ENCODE assay signal across 5 fruit fly cellular contexts in genomic region chrX:17742592-17743364, dm6.
TF ChIP-seq lines count a peak whose summit lies in the region.

No protein-coding gene starts in this region.

- peak; percentile 1 for TF ChIP-seq CTCF in whole organism, embryonic (GFP tag; optimal IDR thresholded peaks at IDR 0.05; lab: Kevin White, UChicago)

TF ChIP-seq in whole organism, adult, 20 proteins besides CTCF, POLR2A, EP300 and RAD21:
- TF ChIP-seq CG12768 (GFP tag; optimal IDR thresholded peaks at IDR 0.05; lab: Kevin White, UChicago) (peak; percentile 23), CG14711 (tag; optimal IDR thresholded peaks at IDR 0.05; lab: Kevin White, UChicago) (peak; percentile 43), ovo (GFP tag; optimal IDR thresholded peaks at IDR 0.05; lab: Kevin White, UChicago) (peak; percentile 3), pad (GFP tag; optimal IDR thresholded peaks at IDR 0.05; lab: Kevin White, UChicago) (peak; percentile 43), tj (GFP tag; optimal IDR thresholded peaks at IDR 0.05; lab: Kevin White, UChicago) (peak; percentile 80), CG11617 (GFP tag; optimal IDR thresholded peaks at IDR 0.05; lab: Kevin White, UChicago) (peak; percentile 75), CG5204 (GFP tag; optimal IDR thresholded peaks at IDR 0.05; lab: Kevin White, UChicago) (peak; percentile 49), CG1620 (GFP tag; optimal IDR thresholded peaks at IDR 0.05; lab: Kevin White, UChicago) (peak; percentile 27), kay (GFP tag; lab: Kevin White, UChicago; ENCODE audit: borderline replicate concordance) (peak; percentile 48), bab1 (GFP tag; optimal IDR thresholded peaks at IDR 0.05; lab: Kevin White, UChicago) (peak; percentile 54), Crg-1 (GFP tag; optimal IDR thresholded peaks at IDR 0.05; lab: Kevin White, UChicago) (no peak), CG7101 (tag; optimal IDR thresholded peaks at IDR 0.05; lab: Kevin White, UChicago) (peak; percentile 54), CG7045 (GFP tag; optimal IDR thresholded peaks at IDR 0.05; lab: Kevin White, UChicago) (peak; percentile 17), Mnt (GFP tag; optimal IDR thresholded peaks at IDR 0.05; lab: Kevin White, UChicago) (no peak), Hr96 (GFP tag; optimal IDR thresholded peaks at IDR 0.05; lab: Kevin White, UChicago) (no peak), toe (GFP tag; optimal IDR thresholded peaks at IDR 0.05; lab: Kevin White, UChicago) (no peak)
TF ChIP-seq in whole organism, adult: peak in this region for 12.

TF ChIP-seq in whole organism, embryonic, 481 proteins besides CTCF, POLR2A, EP300 and RAD21 (continues in another document):
- peak; percentile 18 for TF ChIP-seq en (GFP tag; optimal IDR thresholded peaks at IDR 0.05; lab: Kevin White, UChicago)
- no peak for TF ChIP-seq sim (GFP tag; IDR thresholded peaks at IDR 0.05; lab: Robert Waterston, UW)
- TF ChIP-seq CG34422 (GFP tag; IDR thresholded peaks at IDR 0.05; lab: Robert Waterston, UW), result no peak
- no peak for TF ChIP-seq hkb (optimal IDR thresholded peaks at IDR 0.05; lab: Kevin White, UChicago)
- peak; percentile 62 for TF ChIP-seq hkb (GFP tag; IDR thresholded peaks at IDR 0.05; lab: Robert Waterston, UW)
- no peak for TF ChIP-seq MBD-R2 (GFP tag; IDR thresholded peaks at IDR 0.05; lab: Robert Waterston, UW)
- 0 out of 3 replicates have a peak, but pooled peaks have one; percentile 52 for TF ChIP-seq CG34224 (GFP tag; IDR thresholded peaks at IDR 0.05; lab: Robert Waterston, UW; ENCODE audit: partially characterized antibody)
- TF ChIP-seq sug (tag; optimal IDR thresholded peaks at IDR 0.05; lab: Kevin White, UChicago), result no peak
- peak; percentile 10 for TF ChIP-seq shn (GFP tag; optimal IDR thresholded peaks at IDR 0.05; lab: Kevin White, UChicago)
- no peak for TF ChIP-seq rib (GFP tag; IDR thresholded peaks at IDR 0.05; lab: Robert Waterston, UW)
- TF ChIP-seq CG14441 (GFP tag; IDR thresholded peaks at IDR 0.05; lab: Robert Waterston, UW), result no peak
- peak; percentile 13 for TF ChIP-seq mam (GFP tag; optimal IDR thresholded peaks at IDR 0.05; lab: Kevin White, UChicago)
- no peak for TF ChIP-seq CG4360 (GFP tag; IDR thresholded peaks at IDR 0.05; lab: Robert Waterston, UW)
- peak; percentile 16 for TF ChIP-seq CG12942 (GFP tag; optimal IDR thresholded peaks at IDR 0.05; lab: Kevin White, UChicago)
- TF ChIP-seq br (optimal IDR thresholded peaks at IDR 0.05; lab: Kevin White, UChicago), result no peak
- TF ChIP-seq klu (GFP tag; IDR thresholded peaks at IDR 0.05; lab: Robert Waterston, UW), result no peak
- peak; percentile 66 for TF ChIP-seq CG10979 (tag; optimal IDR thresholded peaks at IDR 0.05; lab: Kevin White, UChicago)
- 0 out of 3 replicates have a peak, but pooled peaks have one; percentile 30 for TF ChIP-seq gce (GFP tag; IDR thresholded peaks at IDR 0.05; lab: Robert Waterston, UW)
- TF ChIP-seq CG10147 (GFP tag; optimal IDR thresholded peaks at IDR 0.05; lab: Kevin White, UChicago), result peak; percentile 20

TF ChIP-seq in whole organism, prepupa, 60 proteins besides CTCF, POLR2A, EP300 and RAD21 (continues in another document):
- TF ChIP-seq spab (GFP tag; optimal IDR thresholded peaks at IDR 0.05; lab: Kevin White, UChicago), result peak; percentile 69
- peak; percentile 46; the same call in 1 of the 2 replicates for TF ChIP-seq CG11294 (GFP tag; IDR thresholded peaks at IDR 0.05; lab: Robert Waterston, UW)
- peak; percentile 37 for TF ChIP-seq Sox102F (GFP tag; optimal IDR thresholded peaks at IDR 0.05; lab: Kevin White, UChicago)
- TF ChIP-seq esn (GFP tag; optimal IDR thresholded peaks at IDR 0.05; lab: Kevin White, UChicago), result peak; percentile 73
- TF ChIP-seq Smox (GFP tag; optimal IDR thresholded peaks at IDR 0.05; lab: Kevin White, UChicago), result peak; percentile 52
- peak; percentile 66 for TF ChIP-seq CG8119 (GFP tag; IDR thresholded peaks at IDR 0.05; lab: Robert Waterston, UW)
- TF ChIP-seq Sox14 (GFP tag; optimal IDR thresholded peaks at IDR 0.05; lab: Kevin White, UChicago), result peak; percentile 39
- peak; percentile 32 for TF ChIP-seq Ets21C (GFP tag; optimal IDR thresholded peaks at IDR 0.05; lab: Kevin White, UChicago)
- TF ChIP-seq Hr4 (GFP tag; optimal IDR thresholded peaks at IDR 0.05; lab: Kevin White, UChicago), result peak; percentile 70
- TF ChIP-seq CG10669 (GFP tag; optimal IDR thresholded peaks at IDR 0.05; lab: Kevin White, UChicago), result peak; percentile 67
- peak; percentile 54 to 68 for TF ChIP-seq ss (GFP tag; optimal IDR thresholded peaks at IDR 0.05; lab: Kevin White, UChicago)
- peak; percentile 68 for TF ChIP-seq Ets96B (tag; optimal IDR thresholded peaks at IDR 0.05; lab: Kevin White, UChicago)
- TF ChIP-seq CG8319 (GFP tag; optimal IDR thresholded peaks at IDR 0.05; lab: Kevin White, UChicago), result peak; percentile 61
- peak; percentile 72 for TF ChIP-seq CG11762 (GFP tag; optimal IDR thresholded peaks at IDR 0.05; lab: Kevin White, UChicago; ENCODE audit: insufficient read depth)
- peak; percentile 57 for TF ChIP-seq Hr39 (GFP tag; optimal IDR thresholded peaks at IDR 0.05; lab: Kevin White, UChicago)
- peak; percentile 69; the same call in 2 of the 3 replicates for TF ChIP-seq eg (GFP tag; IDR thresholded peaks at IDR 0.05; lab: Robert Waterston, UW)
- peak; percentile 45 for TF ChIP-seq dac (GFP tag; optimal IDR thresholded peaks at IDR 0.05; lab: Kevin White, UChicago)
- TF ChIP-seq CG6808 (GFP tag; optimal IDR thresholded peaks at IDR 0.05; lab: Kevin White, UChicago), result peak; percentile 64
- no peak for TF ChIP-seq Eip93F (GFP tag; optimal IDR thresholded peaks at IDR 0.05; lab: Kevin White, UChicago)

TF ChIP-seq in whole organism, pupa, 21 proteins besides CTCF, POLR2A, EP300 and RAD21 (continues in another document):
- TF ChIP-seq CG8301 (tag; optimal IDR thresholded peaks at IDR 0.05; lab: Kevin White, UChicago) (peak; percentile 79), rn (GFP tag; IDR thresholded peaks at IDR 0.05; lab: Robert Waterston, UW) (no peak), CG4496 (GFP tag; IDR thresholded peaks at IDR 0.05; lab: Robert Waterston, UW) (peak; percentile 60; the same call in 1 of the 3 replicates), Snoo (tag; optimal IDR thresholded peaks at IDR 0.05; lab: Kevin White, UChicago) (peak; percentile 68), fd96Ca (GFP tag; IDR thresholded peaks at IDR 0.05; lab: Robert Waterston, UW) (peak; percentile 62; the same call in 2 of the 3 replicates), CG14655 (GFP tag; optimal IDR thresholded peaks at IDR 0.05; lab: Kevin White, UChicago) (peak; percentile 84), CG17806 (tag; optimal IDR thresholded peaks at IDR 0.05; lab: Kevin White, UChicago) (peak; percentile 68), CG12605 (GFP tag; IDR thresholded peaks at IDR 0.05; lab: Robert Waterston, UW) (0 out of 2 replicates have a peak, but pooled peaks have one; percentile 11), CG13204 (GFP tag; optimal IDR thresholded peaks at IDR 0.05; lab: Kevin White, UChicago) (no peak), gl (tag; optimal IDR thresholded peaks at IDR 0.05; lab: Kevin White, UChicago) (no peak), Pif1B (GFP tag; optimal IDR thresholded peaks at IDR 0.05; lab: Kevin White, UChicago) (peak; percentile 61), CG15710 (tag; optimal IDR thresholded peaks at IDR 0.05; lab: Kevin White, UChicago) (peak; percentile 64), EcR (GFP tag; optimal IDR thresholded peaks at IDR 0.05; lab: Kevin White, UChicago) (no peak), CG10348 (GFP tag; IDR thresholded peaks at IDR 0.05; lab: Robert Waterston, UW) (0 out of 2 replicates have a peak, but pooled peaks have one; percentile 17), Ets98B (GFP tag; IDR thresholded peaks at IDR 0.05; lab: Robert Waterston, UW) (peak; percentile 52), CG8159 (tag; optimal IDR thresholded peaks at IDR 0.05; lab: Kevin White, UChicago) (peak; percentile 74), D1 (tag; optimal IDR thresholded peaks at IDR 0.05; lab: Kevin White, UChicago) (peak; percentile 56), Pif1A (GFP tag; optimal IDR thresholded peaks at IDR 0.05; lab: Kevin White, UChicago) (peak; percentile 76), CG32121 (GFP tag; IDR thresholded peaks at IDR 0.05; lab: Robert Waterston, UW) (peak; percentile 46; the same call in 1 of the 2 replicates), CG34367 (tag; optimal IDR thresholded peaks at IDR 0.05; lab: Kevin White, UChicago) (peak; percentile 37)

TF ChIP-seq in whole organism, wandering third instar larva, 38 proteins besides CTCF, POLR2A, EP300 and RAD21 (continues in another document):
- TF ChIP-seq pan (optimal IDR thresholded peaks at IDR 0.05; lab: Kevin White, UChicago), result no peak
- TF ChIP-seq jim (GFP tag; optimal IDR thresholded peaks at IDR 0.05; lab: Kevin White, UChicago), result peak; percentile 2
- no peak for TF ChIP-seq N (GFP tag; optimal IDR thresholded peaks at IDR 0.05; lab: Kevin White, UChicago)
- TF ChIP-seq Rel (GFP tag; optimal IDR thresholded peaks at IDR 0.05; lab: Kevin White, UChicago), result no peak
- TF ChIP-seq Rel (tag; optimal IDR thresholded peaks at IDR 0.05; lab: Kevin White, UChicago), result peak; percentile 51
- no peak for TF ChIP-seq lola (GFP tag; optimal IDR thresholded peaks at IDR 0.05; lab: Kevin White, UChicago)
- no peak for TF ChIP-seq tai (GFP tag; optimal IDR thresholded peaks at IDR 0.05; lab: Kevin White, UChicago)
- TF ChIP-seq CrebA (GFP tag; optimal IDR thresholded peaks at IDR 0.05; lab: Kevin White, UChicago; ENCODE audit: borderline replicate concordance), result no peak
- TF ChIP-seq brk (GFP tag; optimal IDR thresholded peaks at IDR 0.05; lab: Kevin White, UChicago), result peak; percentile 46
- TF ChIP-seq dsf (GFP tag; optimal IDR thresholded peaks at IDR 0.05; lab: Kevin White, UChicago; ENCODE audit: borderline replicate concordance), result no peak
- TF ChIP-seq Abd-B (GFP tag; optimal IDR thresholded peaks at IDR 0.05; lab: Kevin White, UChicago), result no peak
- peak; percentile 40 for TF ChIP-seq psq (GFP tag; optimal IDR thresholded peaks at IDR 0.05; lab: Kevin White, UChicago)
- TF ChIP-seq Hr83 (GFP tag; optimal IDR thresholded peaks at IDR 0.05; lab: Kevin White, UChicago; ENCODE audit: poor library complexity, severe bottlenecking), result no peak
- TF ChIP-seq Hnf4 (GFP tag; optimal IDR thresholded peaks at IDR 0.05; lab: Kevin White, UChicago), result peak; percentile 42
- TF ChIP-seq h (GFP tag; optimal IDR thresholded peaks at IDR 0.05; lab: Kevin White, UChicago), result peak; percentile 70
- TF ChIP-seq Mio (GFP tag; optimal IDR thresholded peaks at IDR 0.05; lab: Kevin White, UChicago), result no peak
- TF ChIP-seq dl (GFP tag; optimal IDR thresholded peaks at IDR 0.05; lab: Kevin White, UChicago; ENCODE audit: insufficient read depth in 1 of 2, partially characterized antibody in 2 of 2), result no peak
- peak; percentile 52 for TF ChIP-seq OdsH (GFP tag; optimal IDR thresholded peaks at IDR 0.05; lab: Kevin White, UChicago)
- peak; percentile 63 for TF ChIP-seq HLH106 (tag; optimal IDR thresholded peaks at IDR 0.05; lab: Kevin White, UChicago)
- TF ChIP-seq foxo (GFP tag; optimal IDR thresholded peaks at IDR 0.05; lab: Kevin White, UChicago), result peak in 1 of 2 experiments; percentile 72
- TF ChIP-seq sage (GFP tag; optimal IDR thresholded peaks at IDR 0.05; lab: Kevin White, UChicago), result no peak
- TF ChIP-seq CG9705 (GFP tag; optimal IDR thresholded peaks at IDR 0.05; lab: Kevin White, UChicago), result no peak
- TF ChIP-seq GATAd (GFP tag; optimal IDR thresholded peaks at IDR 0.05; lab: Kevin White, UChicago), result no peak
